Worm (Caenorhabditis elegans) whole organism, young adult: Measurements from ENCODE around the gene Y69A2AR.46.

ENCODE experiments used
- B0261.1 ChIP-seq: sonication (generic microtip); optimal IDR thresholded peaks from 2 replicates; lab custom pipeline; 2016; ENCODE audit warnings: mild to moderate bottlenecking, missing genetic modification characterization, moderate library complexity, missing compliant biosample characterization
- C06A6.2 ChIP-seq: fragments of 200-800 bp; sonication (Bioruptor generic); conservative IDR thresholded peaks from 2 replicates; pipeline ENCODE4 v1.3.6; 2022; ENCODE audit warnings: missing genetic modification characterization, missing compliant biosample characterization
- D2030.7 ChIP-seq: fragments of 200-800 bp; sonication (Bioruptor generic); IDR thresholded peaks from 2 replicates; pipeline ENCODE4 v1.3.6; 2022; ENCODE audit warnings: missing genetic modification reagents, missing genetic modification characterization, missing compliant biosample characterization
- F33H1.4 ChIP-seq: fragments of 200-800 bp; sonication (Bioruptor generic); IDR thresholded peaks from 2 replicates; pipeline ENCODE4 v1.3.6; 2022; ENCODE audit warnings: missing genetic modification reagents, missing genetic modification characterization, missing compliant biosample characterization
- F52B5.7 ChIP-seq: sonication (generic microtip); optimal IDR thresholded peaks from 2 replicates; lab custom pipeline; 2016; ENCODE audit warnings: mild to moderate bottlenecking, missing genetic modification characterization, missing compliant biosample characterization
- F55B11.4 ChIP-seq: sonication (generic microtip); optimal IDR thresholded peaks from 2 replicates; lab custom pipeline; 2016; ENCODE audit warnings: missing compliant biosample characterization, missing genetic modification characterization, borderline replicate concordance; ENCODE audit not compliant: insufficient read depth
- F57A8.1 ChIP-seq: fragments of 200-800 bp; sonication (Bioruptor generic); optimal IDR thresholded peaks from 2 replicates; lab custom pipeline; 2018; ENCODE audit warnings: mild to moderate bottlenecking, missing genetic modification characterization, moderate library complexity, missing compliant biosample characterization
- T07F8.4 ChIP-seq: sonication (generic microtip); optimal IDR thresholded peaks from 2 replicates; lab custom pipeline; 2016; ENCODE audit warnings: mild to moderate bottlenecking, missing genetic modification characterization, moderate library complexity, missing compliant biosample characterization
- T26A5.8 ChIP-seq: sonication (generic microtip); optimal IDR thresholded peaks from 2 replicates; lab custom pipeline; 2016; ENCODE audit warnings: missing genetic modification characterization, missing compliant biosample characterization
- Y53G8AR.9 ChIP-seq: fragments of 200-800 bp; sonication (Bioruptor generic); conservative IDR thresholded peaks from 2 replicates; pipeline ENCODE4 v1.3.6; 2022; ENCODE audit warnings: missing genetic modification reagents, missing genetic modification characterization, missing compliant biosample characterization
- Y79H2A.3 ChIP-seq: fragments of 200-800 bp; sonication (Bioruptor generic); conservative IDR thresholded peaks from 2 replicates; pipeline ENCODE4 v1.3.6; 2022; ENCODE audit warnings: missing genetic modification reagents, missing genetic modification characterization, missing compliant biosample characterization
- Y95B8A.8 ChIP-seq: fragments of 200-800 bp; sonication (Bioruptor generic); IDR thresholded peaks from 2 replicates; pipeline ENCODE4 v1.3.6; 2022; ENCODE audit warnings: missing genetic modification reagents, missing genetic modification characterization, missing compliant biosample characterization
- akir-1 ChIP-seq: fragments of 200-800 bp; sonication (Bioruptor generic); optimal IDR thresholded peaks from 2 replicates; lab custom pipeline; 2018; ENCODE audit warnings: mild to moderate bottlenecking, missing genetic modification characterization, moderate library complexity, missing compliant biosample characterization
- ama-1 ChIP-seq, 3 experiments: fragments of 150-350 bp in 1 of 3; sonication (generic microtip) in 2 of 3; optimal IDR thresholded peaks; 2 replicates each; lab custom pipeline; 2014 to 2018; ENCODE audit warnings: missing biosample characterization in 2 of 3, missing genetic modification characterization in 2 of 3, missing genetic modification reagents in 2 of 3
- attf-3 ChIP-seq: fragments of 200-800 bp; sonication (Bioruptor generic); conservative IDR thresholded peaks from 2 replicates; pipeline ENCODE4 v1.3.6; 2022; ENCODE audit warnings: missing genetic modification reagents, missing genetic modification characterization, missing compliant biosample characterization
- bed-1 ChIP-seq: fragments of 200-800 bp; sonication (Bioruptor generic); IDR thresholded peaks from 2 replicates; pipeline ENCODE4 v1.3.6; 2022; ENCODE audit warnings: missing genetic modification reagents, missing genetic modification characterization, missing compliant biosample characterization
- bed-2 ChIP-seq: fragments of 200-800 bp; sonication (Bioruptor generic); IDR thresholded peaks from 2 replicates; pipeline ENCODE4 v1.3.6; 2022; ENCODE audit warnings: missing genetic modification reagents, missing genetic modification characterization, missing compliant biosample characterization
- cebp-1 ChIP-seq, 2 experiments: fragments of 200-800 bp in 1 of 2; sonication (Bioruptor generic) in 1 of 2; sonication (generic microtip) in 1 of 2; IDR thresholded peaks in 1 of 2; optimal IDR thresholded peaks in 1 of 2; 2 replicates each; pipeline versions ENCODE4 v1.3.6 to Lab custom; 2017 to 2022; ENCODE audit warnings: missing compliant biosample characterization in 2 of 2, missing genetic modification characterization in 2 of 2, mild to moderate bottlenecking in 1 of 2, missing genetic modification reagents in 1 of 2, moderate library complexity in 1 of 2
- cebp-2 ChIP-seq: fragments of 200-800 bp; sonication (Bioruptor generic); IDR thresholded peaks from 2 replicates; pipeline ENCODE4 v1.3.6; 2022; ENCODE audit warnings: missing genetic modification characterization, missing compliant biosample characterization
- ceh-79 ChIP-seq: sonication (generic microtip); optimal IDR thresholded peaks from 2 replicates; lab custom pipeline; 2017; ENCODE audit warnings: mild to moderate bottlenecking, missing genetic modification characterization, missing compliant biosample characterization
- ceh-91 ChIP-seq: fragments of 200-800 bp; sonication (Bioruptor generic); IDR thresholded peaks from 2 replicates; pipeline ENCODE4 v1.3.6; 2022; ENCODE audit warnings: missing genetic modification reagents, missing genetic modification characterization, missing compliant biosample characterization
- chd-7 ChIP-seq: sonication (generic microtip); optimal IDR thresholded peaks from 2 replicates; lab custom pipeline; 2016; ENCODE audit warnings: mild to moderate bottlenecking, missing genetic modification characterization, moderate library complexity, missing compliant biosample characterization
- egl-44 ChIP-seq: fragments of 200-800 bp; sonication (Bioruptor generic); IDR thresholded peaks from 2 replicates; pipeline ENCODE4 v1.3.6; 2022; ENCODE audit warnings: missing genetic modification reagents, missing genetic modification characterization, missing compliant biosample characterization
- fkh-3 ChIP-seq: sonication (generic microtip); optimal IDR thresholded peaks from 2 replicates; lab custom pipeline; 2016; ENCODE audit warnings: mild to moderate bottlenecking, missing genetic modification characterization, missing compliant biosample characterization
- hlh-26 ChIP-seq: fragments of 200-800 bp; sonication (Bioruptor generic); conservative IDR thresholded peaks from 2 replicates; pipeline ENCODE4 v1.3.6; 2022; ENCODE audit warnings: missing genetic modification reagents, missing genetic modification characterization, missing compliant biosample characterization
- hmg-1.2 ChIP-seq: fragments of 200-800 bp; sonication (Bioruptor generic); IDR thresholded peaks from 2 replicates; pipeline ENCODE4 v1.3.6; 2022; ENCODE audit warnings: missing genetic modification reagents, missing genetic modification characterization, missing compliant biosample characterization
- hmg-20 ChIP-seq: fragments of 200-800 bp; sonication (Bioruptor generic); IDR thresholded peaks from 2 replicates; pipeline ENCODE4 v1.3.6; 2022; ENCODE audit warnings: missing genetic modification reagents, missing genetic modification characterization, missing compliant biosample characterization
- lin-26 ChIP-seq: fragments of 200-800 bp; sonication (Bioruptor generic); IDR thresholded peaks from 2 replicates; pipeline ENCODE4 v1.3.6; 2022; ENCODE audit warnings: missing genetic modification reagents, missing genetic modification characterization, missing compliant biosample characterization
- lin-35 ChIP-seq, 3 experiments: fragments of 150-350 bp in 2 of 3; sonication (generic microtip) in 1 of 3; optimal IDR thresholded peaks; 2 replicates each; lab custom pipeline; 2014 to 2018; ENCODE audit warnings: missing biosample characterization in 3 of 3, missing genetic modification characterization in 3 of 3, missing genetic modification reagents in 3 of 3
- lin-40 ChIP-seq: sonication (generic microtip); optimal IDR thresholded peaks from 2 replicates; lab custom pipeline; 2016; ENCODE audit warnings: missing genetic modification characterization, mild to moderate bottlenecking, missing compliant biosample characterization, missing genotype, missing genetic modification reagents
- lin-54 ChIP-seq: fragments of 200-800 bp; sonication (Bioruptor generic); optimal IDR thresholded peaks from 2 replicates; lab custom pipeline; 2018; ENCODE audit warnings: mild to moderate bottlenecking, missing genetic modification characterization, missing compliant biosample characterization
- madf-8 ChIP-seq: fragments of 200-800 bp; sonication (Bioruptor generic); conservative IDR thresholded peaks from 2 replicates; pipeline ENCODE4 v1.3.6; 2022; ENCODE audit warnings: missing genetic modification reagents, missing genetic modification characterization, missing compliant biosample characterization
- nfya-2 ChIP-seq: fragments of 200-800 bp; sonication (Bioruptor generic); IDR thresholded peaks from 2 replicates; pipeline ENCODE4 v1.3.6; 2022; ENCODE audit warnings: missing genetic modification reagents, missing genetic modification characterization, missing compliant biosample characterization
- nfyb-1 ChIP-seq: fragments of 200-800 bp; sonication (Bioruptor generic); IDR thresholded peaks from 2 replicates; pipeline ENCODE4 v1.3.6; 2022; ENCODE audit warnings: missing genetic modification reagents, missing genetic modification characterization, missing compliant biosample characterization
- nhr-120 ChIP-seq: fragments of 200-800 bp; sonication (Bioruptor generic); IDR thresholded peaks from 2 replicates; pipeline ENCODE4 v1.3.6; 2022; ENCODE audit warnings: missing genetic modification characterization, missing compliant biosample characterization
- nhr-179 ChIP-seq: sonication (generic microtip); optimal IDR thresholded peaks from 2 replicates; lab custom pipeline; 2016; ENCODE audit warnings: mild to moderate bottlenecking, missing genetic modification characterization, missing compliant biosample characterization
- nhr-80 ChIP-seq: sonication (generic microtip); optimal IDR thresholded peaks from 2 replicates; lab custom pipeline; 2016; ENCODE audit warnings: missing genetic modification characterization, missing compliant biosample characterization
- nhr-90 ChIP-seq: sonication (generic microtip); optimal IDR thresholded peaks from 2 replicates; lab custom pipeline; 2016; ENCODE audit warnings: missing genotype, mild to moderate bottlenecking, missing genetic modification characterization, missing compliant biosample characterization
- repo-1 ChIP-seq: sonication (generic microtip); optimal IDR thresholded peaks from 2 replicates; lab custom pipeline; 2017; ENCODE audit warnings: mild to moderate bottlenecking, missing genetic modification characterization, missing compliant biosample characterization
- rpc-1 ChIP-seq, 2 experiments: fragments of 150-350 bp in 1 of 2; sonication (generic microtip) in 1 of 2; optimal IDR thresholded peaks; 2 replicates each; lab custom pipeline; 2014 to 2018; ENCODE audit warnings: missing biosample characterization in 1 of 2, missing genetic modification characterization in 1 of 2, missing genetic modification reagents in 1 of 2, missing genotype in 1 of 2
- snpc-3.4 ChIP-seq: sonication (generic microtip); optimal IDR thresholded peaks from 2 replicates; lab custom pipeline; 2017; ENCODE audit warnings: missing genetic modification characterization, mild to moderate bottlenecking, missing compliant biosample characterization, antibody characterized with exemption, moderate library complexity, missing genotype, missing genetic modification reagents
- sptf-2 ChIP-seq: fragments of 200-800 bp; sonication (Bioruptor generic); optimal IDR thresholded peaks from 2 replicates; lab custom pipeline; 2018; ENCODE audit warnings: mild to moderate bottlenecking, missing genetic modification characterization, missing compliant biosample characterization
- unc-130 ChIP-seq: sonication (generic microtip); optimal IDR thresholded peaks from 2 replicates; lab custom pipeline; 2016; ENCODE audit warnings: missing genetic modification reagents, missing genetic modification characterization, missing compliant biosample characterization
- ztf-25 ChIP-seq: fragments of 200-800 bp; sonication (Bioruptor generic); IDR thresholded peaks from 2 replicates; pipeline ENCODE4 v1.3.6; 2022; ENCODE audit warnings: missing genetic modification reagents, missing genetic modification characterization, missing compliant biosample characterization

Gene Y69A2AR.46

ce11 chrIV:2601988-2602861 lies 40.8 kb downstream of the Y69A2AR.46 start (continued):
- TF ChIP-seq repo-1 (tag; lab: Kevin White, UChicago) (peak; percentile 97), C06A6.2 (GFP tag; lab: Robert Waterston, UW) (peak; percentile 96), hmg-20 (GFP tag; lab: Robert Waterston, UW) (peak; percentile 67; the same call in 1 of the 2 replicates), hlh-26 (GFP tag; lab: Robert Waterston, UW) (no peak), F33H1.4 (GFP tag; lab: Robert Waterston, UW) (peak; percentile 65), ceh-79 (tag; lab: Kevin White, UChicago) (peak; percentile 90), egl-44 (peak; percentile 93), akir-1 (peak; percentile 90), ceh-91 (GFP tag; lab: Robert Waterston, UW) (peak; percentile 51), lin-26 (peak; percentile 88), unc-130 (GFP tag; lab: Kevin White, UChicago) (no peak), lin-40 (tag; lab: Kevin White, UChicago) (peak; percentile 97), nhr-120 (GFP tag; lab: Robert Waterston, UW) (peak; percentile 59; the same call in 1 of the 2 replicates), T26A5.8 (tag; lab: Kevin White, UChicago) (no peak), nfya-2 (GFP tag; lab: Robert Waterston, UW) (no peak), cebp-1 (GFP tag; IDR thresholded peaks at IDR 0.05; lab: Robert Waterston, UW) (peak; percentile 89), cebp-1 (tag; optimal IDR thresholded peaks at IDR 0.05; lab: Kevin White, UChicago) (peak; percentile 97)

- TF ChIP-seq Y95B8A.8, result 0 out of 2 replicates have a peak, but pooled peaks have one; percentile 17
- no peak for TF ChIP-seq lin-54
- no peak for TF ChIP-seq hmg-20 (GFP tag; lab: Robert Waterston, UW)
- TF ChIP-seq nhr-179, result no peak
- no peak for TF ChIP-seq lin-26
- TF ChIP-seq chd-7 (tag; lab: Kevin White, UChicago), result peak; percentile 77
- no peak for TF ChIP-seq F55B11.4 (tag; lab: Kevin White, UChicago)
- TF ChIP-seq T07F8.4, result no peak
- 0 out of 2 replicates have a peak, but pooled peaks have one; percentile 14 for TF ChIP-seq egl-44
- TF ChIP-seq fkh-3 (tag; lab: Kevin White, UChicago), result no peak
- TF ChIP-seq D2030.7 (GFP tag; lab: Robert Waterston, UW), result peak; percentile 51; the same call in 1 of the 2 replicates
- TF ChIP-seq ama-1 (optimal IDR thresholded peaks at IDR 0.05; lab: Kevin White, UChicago), result no peak
- no peak for TF ChIP-seq ama-1 (GFP tag; optimal IDR thresholded peaks at IDR 0.05; lab: Kevin White, UChicago)
- peak; percentile 49; the same call in 1 of the 2 replicates for TF ChIP-seq attf-3 (GFP tag; lab: Robert Waterston, UW)
- no peak for TF ChIP-seq ztf-25
- no peak for TF ChIP-seq nhr-90 (tag; lab: Kevin White, UChicago)
- TF ChIP-seq Y79H2A.3, result no peak
- no peak for TF ChIP-seq nhr-80 (tag; lab: Kevin White, UChicago)
- TF ChIP-seq hmg-1.2, result no peak
- no peak for TF ChIP-seq B0261.1 (tag; lab: Kevin White, UChicago)
- no peak for TF ChIP-seq bed-2 (GFP tag; lab: Robert Waterston, UW)
- no peak for TF ChIP-seq snpc-3.4
- no peak for TF ChIP-seq cebp-2
- no peak for TF ChIP-seq lin-35 (GFP tag; optimal IDR thresholded peaks at IDR 0.05; lab: Kevin White, UChicago)
- TF ChIP-seq sptf-2 (GFP tag; lab: Kevin White, UChicago), result peak; percentile 32
- no peak for TF ChIP-seq bed-1
- no peak for TF ChIP-seq rpc-1 (optimal IDR thresholded peaks at IDR 0.05; lab: Kevin White, UChicago)
- TF ChIP-seq rpc-1 (tag; optimal IDR thresholded peaks at IDR 0.05; lab: Kevin White, UChicago), result peak; percentile 24
- TF ChIP-seq F57A8.1 (GFP tag; lab: Kevin White, UChicago), result no peak
- no peak for TF ChIP-seq F52B5.7 (tag; lab: Kevin White, UChicago)
- no peak for TF ChIP-seq Y53G8AR.9 (GFP tag; lab: Robert Waterston, UW)
- no peak for TF ChIP-seq nfyb-1 (GFP tag; lab: Robert Waterston, UW)
- TF ChIP-seq madf-8 (GFP tag; lab: Robert Waterston, UW), result 0 out of 2 replicates have a peak, but pooled peaks have one; percentile 8
Observed at ce11 chrIV:2602862-2603189, 41.4 kb downstream of the Y69A2AR.46 start.
